Fruit fly (Drosophila melanogaster) whole organism, embryonic: ENCODE results near the gene Vps2.

Source experiments
- CG10147 ChIP-seq: fragments of 200-800 bp; sonication (Bioruptor generic); optimal IDR thresholded peaks from 2 replicates; lab custom pipeline; 2019; ENCODE audit warnings: missing biosample characterization, mild to moderate bottlenecking, missing genetic modification characterization, moderate library complexity
- CG11085 ChIP-seq: fragments of 200-800 bp; sonication (Bioruptor generic); IDR thresholded peaks from 2 replicates; pipeline ENCODE4 v1.3.6; 2022; ENCODE audit warnings: missing biosample characterization, missing genetic modification characterization
- CG12155 ChIP-seq: fragments of 200-800 bp; sonication (Bioruptor generic); optimal IDR thresholded peaks from 3 replicates; lab custom pipeline; 2016; ENCODE audit warnings: missing biosample characterization, missing genetic modification characterization
- CG12219 ChIP-seq: fragments of 200-800 bp; sonication (Bioruptor generic); optimal IDR thresholded peaks from 3 replicates; lab custom pipeline; 2018; ENCODE audit warnings: missing biosample characterization, mild to moderate bottlenecking, missing genetic modification characterization
- CG1529 ChIP-seq: fragments of 200-800 bp; sonication (Bioruptor generic); optimal IDR thresholded peaks from 3 replicates; lab custom pipeline; 2018; ENCODE audit warnings: missing biosample characterization, missing genetic modification characterization
- CG16813 ChIP-seq: fragments of 200-800 bp; sonication (Bioruptor generic); IDR thresholded peaks from 3 replicates; pipeline ENCODE4 v1.3.6; 2022; ENCODE audit warnings: missing biosample characterization, missing genetic modification characterization; ENCODE audit not compliant: partially characterized antibody
- CG17912 ChIP-seq: fragments of 200-800 bp; sonication (Bioruptor generic); optimal IDR thresholded peaks from 2 replicates; lab custom pipeline; 2018; ENCODE audit warnings: missing biosample characterization, mild to moderate bottlenecking, missing genetic modification characterization
- CG18262 ChIP-seq: fragments of 200-800 bp; optimal IDR thresholded peaks from 3 replicates; lab custom pipeline; 2019; ENCODE audit warnings: missing biosample characterization, mild to moderate bottlenecking, missing genetic modification characterization, moderate library complexity
- CG18619 ChIP-seq: fragments of 200-800 bp; sonication (Bioruptor generic); optimal IDR thresholded peaks from 3 replicates; lab custom pipeline; 2017; ENCODE audit warnings: missing biosample characterization, mild to moderate bottlenecking, missing genetic modification characterization
- CG2889 ChIP-seq: fragments of 200-800 bp; sonication (Bioruptor generic); IDR thresholded peaks from 3 replicates; pipeline ENCODE4 v1.3.6; 2022; ENCODE audit warnings: missing biosample characterization, missing genetic modification characterization
- CG3163 ChIP-seq: fragments of 200-800 bp; sonication (Bioruptor generic); optimal IDR thresholded peaks from 3 replicates; lab custom pipeline; 2016; ENCODE audit warnings: missing biosample characterization, missing genetic modification characterization
- CG33557 ChIP-seq: fragments of 200-800 bp; sonication (Bioruptor generic); optimal IDR thresholded peaks from 2 replicates; lab custom pipeline; 2019; ENCODE audit warnings: missing biosample characterization, mild to moderate bottlenecking, missing genetic modification characterization, moderate library complexity
- CG34224 ChIP-seq: fragments of 200-800 bp; sonication (Bioruptor generic); IDR thresholded peaks from 3 replicates; pipeline ENCODE4 v1.3.6; 2022; ENCODE audit warnings: missing biosample characterization, missing genetic modification characterization; ENCODE audit not compliant: partially characterized antibody
- CG6791 ChIP-seq: fragments of 200-800 bp; sonication (Bioruptor generic); IDR thresholded peaks from 3 replicates; pipeline ENCODE4 v1.3.6; 2022; ENCODE audit warnings: missing biosample characterization, missing genetic modification characterization; ENCODE audit not compliant: partially characterized antibody
- CG7357 ChIP-seq: fragments of 200-800 bp; sonication (Bioruptor generic); IDR thresholded peaks from 3 replicates; pipeline ENCODE4 v1.3.6; 2022; ENCODE audit warnings: missing biosample characterization, missing genetic modification characterization
- CG7556 ChIP-seq: fragments of 200-800 bp; sonication (Bioruptor generic); optimal IDR thresholded peaks from 2 replicates; lab custom pipeline; 2017; ENCODE audit warnings: missing biosample characterization, mild to moderate bottlenecking, missing genetic modification characterization
- CG8281 ChIP-seq: fragments of 200-800 bp; sonication (Bioruptor generic); optimal IDR thresholded peaks from 2 replicates; lab custom pipeline; 2018; ENCODE audit warnings: missing biosample characterization, mild to moderate bottlenecking, missing genetic modification characterization, moderate library complexity
- CG8359 ChIP-seq: fragments of 200-800 bp; sonication (Bioruptor generic); optimal IDR thresholded peaks from 2 replicates; lab custom pipeline; 2017; ENCODE audit warnings: missing biosample characterization, mild to moderate bottlenecking, missing genetic modification characterization, borderline replicate concordance
- CG8924 ChIP-seq: fragments of 200-800 bp; optimal IDR thresholded peaks from 3 replicates; lab custom pipeline; 2019; ENCODE audit warnings: missing biosample characterization, mild to moderate bottlenecking, missing genetic modification characterization, moderate library complexity
- CkIIα-i1 ChIP-seq: fragments of 200-800 bp; sonication (Bioruptor generic); IDR thresholded peaks from 2 replicates; pipeline ENCODE4 v1.3.6; 2022; ENCODE audit warnings: missing biosample characterization, missing genetic modification characterization
- Deaf1 ChIP-seq: fragments of 200-800 bp; optimal IDR thresholded peaks from 3 replicates; lab custom pipeline; 2019; ENCODE audit warnings: missing biosample characterization, mild to moderate bottlenecking, missing genetic modification characterization, moderate library complexity
- ERR ChIP-seq: fragments of 200-800 bp; sonication (Bioruptor generic); optimal IDR thresholded peaks from 2 replicates; lab custom pipeline; 2016; ENCODE audit warnings: missing biosample characterization, missing genetic modification characterization
- Gsc ChIP-seq: fragments of 200-800 bp; sonication (Bioruptor generic); IDR thresholded peaks from 2 replicates; pipeline ENCODE4 v1.3.6; 2022; ENCODE audit warnings: missing biosample characterization, missing genetic modification characterization
- HmgZ ChIP-seq: fragments of 200-800 bp; sonication (Bioruptor generic); optimal IDR thresholded peaks from 2 replicates; lab custom pipeline; 2018; ENCODE audit warnings: missing biosample characterization, mild to moderate bottlenecking, missing genetic modification characterization
- Jarid2 ChIP-seq: fragments of 200-800 bp; sonication (Bioruptor generic); optimal IDR thresholded peaks from 3 replicates; lab custom pipeline; 2017; ENCODE audit warnings: mild to moderate bottlenecking, missing biosample characterization, missing genetic modification reagents, missing genetic modification characterization
- MESR4 ChIP-seq: fragments of 200-800 bp; sonication (Bioruptor generic); optimal IDR thresholded peaks from 2 replicates; lab custom pipeline; 2018; ENCODE audit warnings: missing biosample characterization, mild to moderate bottlenecking, missing genetic modification characterization, moderate library complexity
- Neu2 ChIP-seq: fragments of 200-800 bp; sonication (Bioruptor generic); optimal IDR thresholded peaks from 3 replicates; lab custom pipeline; 2016; ENCODE audit warnings: missing biosample characterization, missing genetic modification characterization, borderline replicate concordance
- Ptx1 ChIP-seq: fragments of 200-800 bp; sonication (Bioruptor generic); IDR thresholded peaks from 2 replicates; pipeline ENCODE4 v1.3.6; 2022; ENCODE audit warnings: missing biosample characterization, missing genetic modification characterization
- Sin3A ChIP-seq: fragments of >200 bp; optimal IDR thresholded peaks from 2 replicates; lab custom pipeline; 2018
- cato ChIP-seq: fragments of 200-800 bp; sonication (Bioruptor generic); optimal IDR thresholded peaks from 2 replicates; lab custom pipeline; 2016; ENCODE audit warnings: missing biosample characterization, missing genetic modification characterization, borderline replicate concordance
- chm ChIP-seq: fragments of 200-800 bp; sonication (Bioruptor generic); IDR thresholded peaks from 2 replicates; pipeline ENCODE4 v1.3.6; 2022; ENCODE audit warnings: missing biosample characterization, missing genetic modification characterization
- cwo ChIP-seq: fragments of 200-800 bp; sonication (Bioruptor generic); optimal IDR thresholded peaks from 3 replicates; lab custom pipeline; 2017; ENCODE audit warnings: missing biosample characterization, missing genetic modification characterization, mild to moderate bottlenecking, moderate library complexity, missing genetic modification reagents
- ewg ChIP-seq: fragments of 200-800 bp; sonication (Bioruptor generic); optimal IDR thresholded peaks from 3 replicates; lab custom pipeline; 2017; ENCODE audit warnings: mild to moderate bottlenecking, missing biosample characterization, missing genetic modification reagents, missing genetic modification characterization
- fd96Cb ChIP-seq: fragments of 200-800 bp; sonication (Bioruptor generic); optimal IDR thresholded peaks from 2 replicates; lab custom pipeline; 2018; ENCODE audit warnings: missing biosample characterization, mild to moderate bottlenecking, missing genetic modification characterization, moderate library complexity
- h ChIP-seq: fragments of >200 bp; optimal IDR thresholded peaks from 2 replicates; lab custom pipeline; 2017
- hbn ChIP-seq: fragments of 200-800 bp; sonication (Bioruptor generic); IDR thresholded peaks from 2 replicates; pipeline ENCODE4 v1.3.6; 2022; ENCODE audit warnings: missing biosample characterization, missing genetic modification characterization; ENCODE audit not compliant: partially characterized antibody
- inv ChIP-seq: fragments of 200-800 bp; sonication (Bioruptor generic); IDR thresholded peaks from 2 replicates; pipeline ENCODE4 v1.3.6; 2022; ENCODE audit warnings: missing biosample characterization, missing genetic modification characterization; ENCODE audit not compliant: partially characterized antibody
- jumu ChIP-seq: fragments of 200-800 bp; sonication (Bioruptor generic); optimal IDR thresholded peaks from 3 replicates; lab custom pipeline; 2016; ENCODE audit warnings: missing biosample characterization, missing genetic modification characterization
- lbe ChIP-seq: fragments of 200-800 bp; sonication (Bioruptor generic); optimal IDR thresholded peaks from 2 replicates; lab custom pipeline; 2016; ENCODE audit warnings: missing biosample characterization, mild to moderate bottlenecking, missing genetic modification characterization
- luna ChIP-seq: fragments of 200-800 bp; sonication (Bioruptor generic); optimal IDR thresholded peaks from 2 replicates; lab custom pipeline; 2016; ENCODE audit warnings: missing biosample characterization, missing genetic modification characterization
- nerfin-2 ChIP-seq: fragments of 200-800 bp; sonication (Bioruptor generic); IDR thresholded peaks from 2 replicates; pipeline ENCODE4 v1.3.6; 2022; ENCODE audit warnings: missing biosample characterization, missing genetic modification characterization; ENCODE audit not compliant: partially characterized antibody
- p53 ChIP-seq: fragments of 200-800 bp; sonication (Bioruptor generic); optimal IDR thresholded peaks from 2 replicates; lab custom pipeline; 2016; ENCODE audit warnings: missing biosample characterization, missing genetic modification characterization
- ro ChIP-seq: fragments of 200-800 bp; sonication (Bioruptor generic); IDR thresholded peaks from 2 replicates; pipeline ENCODE4 v1.3.6; 2022; ENCODE audit warnings: missing biosample characterization, missing genetic modification characterization
- salm ChIP-seq: fragments of 200-800 bp; sonication (Bioruptor generic); optimal IDR thresholded peaks from 2 replicates; lab custom pipeline; 2018; ENCODE audit warnings: missing biosample characterization, mild to moderate bottlenecking, missing genetic modification characterization
- sqz ChIP-seq: fragments of 200-800 bp; sonication (Bioruptor generic); optimal IDR thresholded peaks from 3 replicates; lab custom pipeline; 2018; ENCODE audit warnings: missing biosample characterization, mild to moderate bottlenecking, missing genetic modification characterization
- sr ChIP-seq: fragments of 200-800 bp; sonication (Bioruptor generic); IDR thresholded peaks from 3 replicates; pipeline ENCODE4 v1.3.6; 2022; ENCODE audit warnings: missing biosample characterization, missing genetic modification characterization
- ttk ChIP-seq: fragments of 200-800 bp; sonication (Bioruptor generic); IDR thresholded peaks from 2 replicates; pipeline ENCODE4 v2.1.2; 2022; ENCODE audit warnings: missing biosample characterization, missing genetic modification characterization
- zf30C ChIP-seq: fragments of 200-800 bp; sonication (Bioruptor generic); optimal IDR thresholded peaks from 3 replicates; lab custom pipeline; 2018; ENCODE audit warnings: missing biosample characterization, mild to moderate bottlenecking, missing genetic modification characterization

Vps2 gene

dm6 chr3R:26017771-26018731 is 34.6 kb upstream of the Vps2 start (continued):
- TF ChIP-seq CG7357 (GFP tag; lab: Robert Waterston, UW), result 0 out of 3 replicates have a peak, but pooled peaks have one; percentile 55
- TF ChIP-seq CG12155 (GFP tag; lab: Kevin White, UChicago), result peak; percentile 30
- TF ChIP-seq zf30C, result no peak
- TF ChIP-seq ttk (GFP tag; lab: Robert Waterston, UW), result peak; percentile 73
- TF ChIP-seq jumu, result peak; percentile 12
- no peak for TF ChIP-seq MESR4 (GFP tag; lab: Kevin White, UChicago)
- no peak for TF ChIP-seq Sin3A (lab: Kevin White, UChicago)
- TF ChIP-seq CG34224, result no peak
- peak; percentile 46; the same call in 1 of the 2 replicates for TF ChIP-seq chm (GFP tag; lab: Robert Waterston, UW)
- no peak for TF ChIP-seq HmgZ
- peak; percentile 94 for TF ChIP-seq CG7556 (GFP tag; lab: Kevin White, UChicago)
- TF ChIP-seq ERR (GFP tag; lab: Kevin White, UChicago), result no peak
- TF ChIP-seq CG8281, result peak; percentile 47
- TF ChIP-seq h (lab: Kevin White, UChicago), result peak; percentile 38
- peak; percentile 36 for TF ChIP-seq ewg
- peak; percentile 73 for TF ChIP-seq CG18619
- no peak; the same call in 1 of the 2 replicates for TF ChIP-seq Gsc (GFP tag; lab: Robert Waterston, UW)
- TF ChIP-seq Ptx1 (GFP tag; lab: Robert Waterston, UW), result peak; percentile 73
- TF ChIP-seq salm, result peak; percentile 80
- TF ChIP-seq CG6791 (GFP tag; lab: Robert Waterston, UW), result no peak
- TF ChIP-seq lbe (GFP tag; lab: Kevin White, UChicago), result peak; percentile 72
- no peak for TF ChIP-seq nerfin-2 (GFP tag; lab: Robert Waterston, UW)
- TF ChIP-seq sr (GFP tag; lab: Robert Waterston, UW), result no peak
- TF ChIP-seq CG10147 (GFP tag; lab: Kevin White, UChicago), result peak; percentile 30
- TF ChIP-seq CG17912 (GFP tag; lab: Kevin White, UChicago), result no peak
- TF ChIP-seq sqz (GFP tag; lab: Kevin White, UChicago), result peak; percentile 86
- peak; percentile 89 for TF ChIP-seq fd96Cb (tag; lab: Kevin White, UChicago)
- no peak for TF ChIP-seq inv (GFP tag; lab: Robert Waterston, UW)
- TF ChIP-seq cwo (GFP tag; lab: Kevin White, UChicago), result peak; percentile 24
- no peak for TF ChIP-seq CkIIα-i1 (GFP tag; lab: Robert Waterston, UW)
- TF ChIP-seq CG33557 (GFP tag; lab: Kevin White, UChicago), result peak; percentile 99
- no peak for TF ChIP-seq Neu2 (GFP tag; lab: Kevin White, UChicago)
- TF ChIP-seq CG12219, result peak; percentile 56
- no peak for TF ChIP-seq CG2889
- TF ChIP-seq p53, result no peak
- TF ChIP-seq hbn (GFP tag; lab: Robert Waterston, UW), result no peak
- no peak for TF ChIP-seq luna (GFP tag; lab: Kevin White, UChicago)
- TF ChIP-seq CG18262, result peak; percentile 98
- TF ChIP-seq CG3163 (GFP tag; lab: Kevin White, UChicago), result no peak
- TF ChIP-seq cato (GFP tag; lab: Kevin White, UChicago), result peak; percentile 75
- TF ChIP-seq Deaf1 (tag; lab: Kevin White, UChicago), result no peak
- no peak for TF ChIP-seq CG11085 (GFP tag; lab: Robert Waterston, UW)
- no peak for TF ChIP-seq Jarid2
- no peak for TF ChIP-seq CG16813 (GFP tag; lab: Robert Waterston, UW)
- peak; percentile 39; the same call in 1 of the 2 replicates for TF ChIP-seq ro (GFP tag; lab: Robert Waterston, UW)
- peak; percentile 79 for TF ChIP-seq CG8359 (GFP tag; lab: Kevin White, UChicago)
- peak; percentile 89 for TF ChIP-seq CG8924 (tag; lab: Kevin White, UChicago)
- TF ChIP-seq CG1529 (GFP tag; lab: Kevin White, UChicago), result peak; percentile 72
